Worm (Caenorhabditis elegans): ENCODE measurements around the gene F39F10.4.

F39F10.4 gene

DNA sequence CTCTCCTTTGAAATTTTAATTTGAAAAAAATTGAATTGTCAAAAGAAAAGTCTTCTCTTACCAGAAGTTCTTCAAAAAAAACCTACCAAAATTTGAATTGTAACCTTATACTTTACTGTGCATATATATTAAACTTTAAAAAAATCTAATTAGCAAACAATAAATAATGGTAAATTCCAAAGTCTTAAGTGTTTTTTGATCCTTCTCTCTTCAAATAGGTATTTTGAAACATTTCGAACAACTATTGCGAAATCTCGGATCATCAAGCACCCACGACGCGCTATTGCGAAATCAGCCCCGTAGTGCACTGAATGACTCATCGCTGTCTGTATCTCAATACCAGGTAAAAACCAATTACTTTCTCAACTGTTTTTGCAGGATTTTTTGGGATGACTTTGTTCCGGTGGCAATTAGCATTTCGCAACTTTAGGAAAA, 27.2 kb upstream of the F39F10.4 start:
- no peak for TF ChIP-seq hlh-1 (tag; optimal IDR thresholded peaks at IDR 0.05)
- TF ChIP-seq ces-1 (GFP tag; optimal IDR thresholded peaks at IDR 0.05): peak; percentile 13
- TF ChIP-seq unc-39 (tag; optimal IDR thresholded peaks at IDR 0.05): no peak
- TF ChIP-seq elt-1 (tag; optimal IDR thresholded peaks at IDR 0.05; ENCODE audit: borderline replicate concordance, insufficient read depth): no peak
- no peak for TF ChIP-seq lin-32 (GFP tag; optimal IDR thresholded peaks at IDR 0.05)
- TF ChIP-seq pha-4 (tag; optimal IDR thresholded peaks at IDR 0.05): no peak
- TF ChIP-seq lsy-2 (tag; optimal IDR thresholded peaks at IDR 0.05): no peak
- peak; percentile 43 for TF ChIP-seq nhr-2 (tag; optimal IDR thresholded peaks at IDR 0.05)
- peak; percentile 52 for TF ChIP-seq nhr-237 (tag; optimal IDR thresholded peaks at IDR 0.05)
- no peak for TF ChIP-seq sem-2 (GFP tag; optimal IDR thresholded peaks at IDR 0.05)
- no peak for TF ChIP-seq ceh-43 (GFP tag; optimal IDR thresholded peaks at IDR 0.05)
- TF ChIP-seq unc-62 (GFP tag; optimal IDR thresholded peaks at IDR 0.05): no peak
- no peak for TF ChIP-seq lin-13 (tag; optimal IDR thresholded peaks at IDR 0.05)

DNA sequence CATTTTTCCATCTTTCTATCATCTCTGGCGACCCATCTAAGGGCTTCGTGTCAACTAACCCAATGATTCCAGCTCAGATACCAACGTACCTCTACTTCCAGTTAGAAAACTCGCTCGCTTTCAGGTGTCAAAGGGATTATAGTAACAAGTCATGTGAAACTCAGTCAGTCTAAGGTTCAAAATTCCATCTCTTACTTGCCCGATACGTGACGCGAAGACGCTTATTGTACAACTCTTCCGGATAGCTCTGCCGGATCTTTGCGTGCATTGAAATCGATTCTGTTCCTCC, 26.8 kb upstream of the F39F10.4 start:
- TF ChIP-seq M03D4.4 (tag; optimal IDR thresholded peaks at IDR 0.05): no peak
- no peak for TF ChIP-seq unc-62 (GFP tag; optimal IDR thresholded peaks at IDR 0.05)
- TF ChIP-seq ces-1 (GFP tag; optimal IDR thresholded peaks at IDR 0.05): no peak
- no peak for TF ChIP-seq ham-2 (GFP tag; optimal IDR thresholded peaks at IDR 0.05)
- TF ChIP-seq drap-1 (GFP tag; optimal IDR thresholded peaks at IDR 0.05): no peak
- no peak for TF ChIP-seq nhr-28 (tag; optimal IDR thresholded peaks at IDR 0.05)
- TF ChIP-seq cnd-1 (tag; optimal IDR thresholded peaks at IDR 0.05): no peak
- no peak for TF ChIP-seq elt-3 (tag; optimal IDR thresholded peaks at IDR 0.05)

DNA sequence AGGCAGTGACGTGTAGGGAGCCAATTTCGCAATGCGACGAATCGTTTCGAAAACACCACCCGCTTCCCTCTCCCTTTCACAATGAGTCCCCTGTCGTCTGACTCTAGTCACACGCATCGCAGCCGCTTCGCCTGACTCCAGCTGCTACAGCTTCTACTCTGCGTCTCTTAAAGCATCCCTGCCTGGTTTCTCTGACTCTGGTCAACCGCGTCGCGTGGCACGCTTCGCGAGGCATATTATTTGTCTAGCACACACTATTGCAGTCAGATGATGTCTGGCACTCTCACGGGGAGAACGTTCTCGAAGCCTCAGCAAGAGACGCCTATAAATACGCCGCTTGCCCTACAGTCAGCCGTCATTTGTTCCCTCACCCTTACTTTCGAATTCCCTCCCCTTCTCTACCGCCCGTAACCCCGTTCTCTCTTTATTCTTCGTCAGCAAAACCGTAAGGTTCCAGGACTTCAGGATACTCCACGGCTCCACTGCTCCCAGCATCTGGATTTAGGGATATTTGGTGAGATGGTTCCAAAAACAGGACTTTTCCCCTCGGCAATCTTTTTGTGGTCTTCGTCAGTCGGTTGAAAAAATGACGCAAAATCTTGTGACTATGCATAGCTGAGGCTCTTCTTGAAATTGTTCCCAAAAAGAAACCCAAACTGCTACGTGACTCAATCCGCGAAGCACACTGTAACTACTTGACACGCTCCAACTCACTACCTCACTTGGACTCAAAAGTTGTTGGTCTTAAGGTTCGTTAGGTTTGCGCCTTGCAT, 26.2 kb upstream of the F39F10.4 start:
- peak; percentile 81 for TF ChIP-seq elt-3 (tag; optimal IDR thresholded peaks at IDR 0.05)
- TF ChIP-seq ces-1 (GFP tag; optimal IDR thresholded peaks at IDR 0.05): peak; percentile 96
- peak; percentile 45 for TF ChIP-seq nhr-28 (tag; optimal IDR thresholded peaks at IDR 0.05)
- no peak for TF ChIP-seq blmp-1 (tag; optimal IDR thresholded peaks at IDR 0.05)
- no peak for TF ChIP-seq snpc-4 (tag; optimal IDR thresholded peaks at IDR 0.05)
- TF ChIP-seq lin-13 (tag; optimal IDR thresholded peaks at IDR 0.05): peak; percentile 97
- TF ChIP-seq flh-1 (GFP tag; optimal IDR thresholded peaks at IDR 0.05): no peak
- TF ChIP-seq unc-120 (tag; optimal IDR thresholded peaks at IDR 0.05; ENCODE audit: poor library complexity, severe bottlenecking): peak; percentile 90
- TF ChIP-seq nhr-2 (tag; optimal IDR thresholded peaks at IDR 0.05): no peak
- peak; percentile 100 for TF ChIP-seq ham-2 (GFP tag; optimal IDR thresholded peaks at IDR 0.05)
- TF ChIP-seq mab-5 (tag; optimal IDR thresholded peaks at IDR 0.05): peak; percentile 88
- TF ChIP-seq hlh-1 (tag; optimal IDR thresholded peaks at IDR 0.05): peak; percentile 99
- peak; percentile 80 for TF ChIP-seq cnd-1 (tag; optimal IDR thresholded peaks at IDR 0.05)
- TF ChIP-seq tbx-8 (GFP tag; optimal IDR thresholded peaks at IDR 0.05): no peak
- TF ChIP-seq mls-2 (tag; optimal IDR thresholded peaks at IDR 0.05): peak; percentile 93
- TF ChIP-seq M03D4.4 (tag; optimal IDR thresholded peaks at IDR 0.05): peak; percentile 50
- peak; percentile 82 for TF ChIP-seq drap-1 (GFP tag; optimal IDR thresholded peaks at IDR 0.05)
- no peak for TF ChIP-seq nhr-12 (tag; optimal IDR thresholded peaks at IDR 0.05)
- TF ChIP-seq mep-1 (tag; optimal IDR thresholded peaks at IDR 0.05): peak; percentile 95
- TF ChIP-seq bed-3 (GFP tag; optimal IDR thresholded peaks at IDR 0.05): peak; percentile 67
- TF ChIP-seq ztf-11 (tag; optimal IDR thresholded peaks at IDR 0.05): peak; percentile 84
- peak; percentile 85 for TF ChIP-seq ceh-83 (GFP tag; optimal IDR thresholded peaks at IDR 0.05)
- peak; percentile 21 for TF ChIP-seq unc-39 (tag; optimal IDR thresholded peaks at IDR 0.05)
- TF ChIP-seq ceh-43 (GFP tag; optimal IDR thresholded peaks at IDR 0.05): peak; percentile 42
- TF ChIP-seq elt-1 (tag; optimal IDR thresholded peaks at IDR 0.05; ENCODE audit: borderline replicate concordance, insufficient read depth): no peak
- TF ChIP-seq lin-32 (GFP tag; optimal IDR thresholded peaks at IDR 0.05): peak; percentile 95
- TF ChIP-seq nhr-76 (tag; optimal IDR thresholded peaks at IDR 0.05): no peak
- TF ChIP-seq zip-8 (tag; optimal IDR thresholded peaks at IDR 0.05): peak; percentile 13
- peak; percentile 75 for TF ChIP-seq sem-2 (GFP tag; optimal IDR thresholded peaks at IDR 0.05)
- TF ChIP-seq ceh-39 (tag; optimal IDR thresholded peaks at IDR 0.05): peak; percentile 93
- TF ChIP-seq nhr-237 (tag; optimal IDR thresholded peaks at IDR 0.05): peak; percentile 97
- TF ChIP-seq lsy-2 (tag; optimal IDR thresholded peaks at IDR 0.05): peak; percentile 88
- peak; percentile 97 for TF ChIP-seq unc-62 (GFP tag; optimal IDR thresholded peaks at IDR 0.05)
- TF ChIP-seq sptf-1 (tag; optimal IDR thresholded peaks at IDR 0.05): peak; percentile 88
- peak; percentile 98 for TF ChIP-seq pha-4 (tag; optimal IDR thresholded peaks at IDR 0.05)

Data from whole organism, mixed stage, embryonic.